Worm (Caenorhabditis elegans) whole organism, late embryonic: ENCODE results near the gene acs-14.

ENCODE experiments used
- C38D4.7 ChIP-seq: fragments of 200-800 bp; sonication (Bioruptor generic); optimal IDR thresholded peaks from 2 replicates; lab custom pipeline; 2018; ENCODE audit warnings: mild to moderate bottlenecking, missing genetic modification characterization, moderate library complexity, missing compliant biosample characterization
- ama-1 ChIP-seq: fragments of 150-350 bp; optimal IDR thresholded peaks from 2 replicates; lab custom pipeline; 2014
- ceh-18 ChIP-seq: sonication (generic microtip); optimal IDR thresholded peaks from 2 replicates; lab custom pipeline; 2016; ENCODE audit warnings: missing genetic modification characterization, missing compliant biosample characterization
- dmd-4 ChIP-seq: sonication (generic microtip); optimal IDR thresholded peaks from 2 replicates; lab custom pipeline; 2016; ENCODE audit warnings: borderline replicate concordance, missing genetic modification characterization, missing compliant biosample characterization
- fkh-10 ChIP-seq: fragments of 150-350 bp; optimal IDR thresholded peaks from 2 replicates; lab custom pipeline; 2014; ENCODE audit warnings: missing biosample characterization, missing genetic modification reagents, missing genetic modification characterization
- hlh-30 ChIP-seq: sonication (generic microtip); optimal IDR thresholded peaks from 2 replicates; lab custom pipeline; 2017; ENCODE audit warnings: antibody characterized with exemption, missing genetic modification characterization, missing compliant biosample characterization; ENCODE audit not compliant: insufficient read depth
- odd-2 ChIP-seq: sonication (generic microtip); optimal IDR thresholded peaks from 2 replicates; lab custom pipeline; 2017; ENCODE audit warnings: antibody characterized with exemption, mild to moderate bottlenecking, missing genetic modification characterization, missing compliant biosample characterization
- pat-9 ChIP-seq: fragments of 200-800 bp; sonication (Bioruptor generic); optimal IDR thresholded peaks from 2 replicates; lab custom pipeline; 2018; ENCODE audit warnings: mild to moderate bottlenecking, missing genetic modification characterization, moderate library complexity, missing compliant biosample characterization
- pha-4 ChIP-seq: fragments of 150-350 bp; optimal IDR thresholded peaks from 2 replicates; lab custom pipeline; 2018; ENCODE audit warnings: missing biosample characterization, missing genetic modification reagents, missing genetic modification characterization
- pqm-1 ChIP-seq: sonication (generic microtip); optimal IDR thresholded peaks from 2 replicates; lab custom pipeline; 2016; ENCODE audit warnings: missing genetic modification characterization, missing compliant biosample characterization
- rnt-1 ChIP-seq: sonication (generic microtip); optimal IDR thresholded peaks from 2 replicates; lab custom pipeline; 2016; ENCODE audit warnings: missing genetic modification characterization, missing compliant biosample characterization
- tbx-2 ChIP-seq: sonication (generic microtip); optimal IDR thresholded peaks from 2 replicates; lab custom pipeline; 2016; ENCODE audit warnings: missing genetic modification characterization, missing compliant biosample characterization
- unc-3 ChIP-seq, 2 experiments: fragments of 200-800 bp in 1 of 2; sonication (Bioruptor generic) in 1 of 2; sonication (generic microtip) in 1 of 2; conservative IDR thresholded peaks in 1 of 2; optimal IDR thresholded peaks in 1 of 2; 2 replicates each; pipeline versions ENCODE4 v1.3.6 to Lab custom; 2016 to 2022; ENCODE audit warnings: missing compliant biosample characterization in 2 of 2, missing genetic modification characterization in 2 of 2, missing genetic modification reagents in 1 of 2

- no peak for TF ChIP-seq dmd-4 (tag; lab: Kevin White, UChicago)
- TF ChIP-seq tbx-2 (tag; lab: Kevin White, UChicago), result no peak
- TF ChIP-seq odd-2 (tag; lab: Kevin White, UChicago), result no peak
- no peak for TF ChIP-seq ceh-18 (tag; lab: Kevin White, UChicago)
- no peak for TF ChIP-seq C38D4.7 (GFP tag; lab: Kevin White, UChicago)
- TF ChIP-seq hlh-30 (tag; lab: Kevin White, UChicago), result no peak
- no peak for TF ChIP-seq pat-9
- no peak for TF ChIP-seq ama-1 (lab: Kevin White, UChicago)
- no peak for TF ChIP-seq pqm-1 (tag; lab: Kevin White, UChicago)
- no peak for TF ChIP-seq fkh-10 (GFP tag; lab: Kevin White, UChicago)
- no peak for TF ChIP-seq unc-3 (GFP tag; conservative IDR thresholded peaks at IDR 0.05; lab: Robert Waterston, UW)
- TF ChIP-seq unc-3 (tag; optimal IDR thresholded peaks at IDR 0.05; lab: Kevin White, UChicago), result no peak
- no peak for TF ChIP-seq rnt-1
- TF ChIP-seq pha-4 (tag; lab: Kevin White, UChicago), result no peak
Measured at ce11 chrV:9546042-9546581, 38.2 kb downstream of the acs-14 start, which contains the start of gene C50F4.6.
